Fruit fly (Drosophila melanogaster) Kc167 (cell line): Measurements from ENCODE around the gene Lk.

Experiments used
- Myc ChIP-seq: fragments of >200 bp; optimal IDR thresholded peaks from 2 replicates; lab custom pipeline; 2017; ENCODE audit warnings: missing external identifiers
- Sin3A ChIP-seq: fragments of >200 bp; optimal IDR thresholded peaks from 2 replicates; lab custom pipeline; 2018; ENCODE audit warnings: missing external identifiers
- h ChIP-seq: fragments of >200 bp; optimal IDR thresholded peaks from 3 replicates; lab custom pipeline; 2018; ENCODE audit warnings: missing external identifiers
- insv ChIP-seq: fragments of >200 bp; optimal IDR thresholded peaks from 3 replicates; lab custom pipeline; 2018; ENCODE audit warnings: missing external identifiers
- psq ChIP-seq: fragments of >200 bp; optimal IDR thresholded peaks from 2 replicates; lab custom pipeline; 2017; ENCODE audit warnings: missing external identifiers
- ttk ChIP-seq: sonication (Bioruptor generic); optimal IDR thresholded peaks from 2 replicates; lab custom pipeline; 2017; ENCODE audit warnings: missing external identifiers

The Lk gene

DNA sequence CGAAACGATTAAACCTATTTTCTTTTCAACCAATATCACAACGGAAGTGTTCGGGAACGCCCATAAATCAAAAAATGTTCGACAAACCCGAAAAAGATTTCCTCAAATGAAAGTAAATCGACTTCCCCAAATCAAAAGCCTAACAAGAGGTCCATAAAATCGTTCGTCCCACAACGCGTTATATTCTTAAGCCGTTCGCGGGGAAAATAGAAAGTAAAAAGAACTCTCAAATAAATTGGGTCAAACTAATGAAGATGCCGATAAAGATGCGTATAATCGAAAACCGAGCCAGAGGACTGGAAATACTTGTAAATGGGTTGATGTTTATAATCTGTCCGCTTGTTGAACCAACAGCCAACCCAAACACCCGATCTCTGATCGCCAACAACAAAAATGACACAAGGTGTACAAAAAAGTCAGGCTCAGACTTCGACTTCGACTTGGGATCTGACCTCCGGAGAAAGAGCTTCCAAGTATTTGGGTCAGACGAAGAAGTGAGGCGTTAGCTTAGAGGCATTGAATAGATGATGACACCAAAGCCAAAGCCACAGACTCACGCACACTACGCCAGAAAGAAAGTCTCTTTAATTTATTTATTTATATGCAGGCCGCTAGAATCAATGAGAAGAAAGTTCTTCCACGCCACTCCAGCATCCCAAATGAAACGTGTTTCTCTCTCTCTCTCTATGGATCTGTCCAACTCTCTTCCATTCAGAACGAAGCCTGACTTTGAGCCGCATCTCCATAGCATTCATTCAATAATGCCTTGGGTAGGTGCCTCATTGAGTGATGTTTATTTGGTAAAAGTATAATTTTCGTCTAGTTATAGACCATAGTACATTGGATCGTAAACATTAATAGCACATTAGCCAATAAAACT is 37.8 kb downstream of the Lk start:
- TF ChIP-seq Sin3A (lab: Kevin White, UChicago), result no peak

DNA sequence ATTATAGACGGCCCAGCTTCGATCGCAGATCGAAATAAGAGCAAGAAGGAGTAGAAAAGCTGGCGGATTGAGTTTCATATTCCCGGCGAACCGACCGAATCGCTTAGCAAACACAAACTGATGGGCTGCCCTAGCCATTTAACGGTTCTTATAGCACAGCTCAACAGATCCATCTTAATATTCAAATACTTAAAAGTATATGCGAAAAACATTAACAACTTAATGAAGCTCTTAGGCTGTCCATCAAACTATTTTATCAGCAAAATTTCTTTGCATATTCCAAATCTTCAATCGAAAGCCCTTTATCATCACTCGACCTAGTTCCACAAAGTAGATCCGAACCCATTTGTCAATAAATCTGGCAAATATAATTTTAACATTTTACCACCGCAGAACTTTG is 39.0 kb downstream of the Lk start, which contains the start of gene CG4613:
Gene CG4613 (minus strand): TSS at position 101 of the 400 bp plus-strand sequence.
- no peak for TF ChIP-seq ttk (lab: Kevin White, UChicago)
- no peak for TF ChIP-seq Sin3A (lab: Kevin White, UChicago)
- TF ChIP-seq psq (lab: Kevin White, UChicago), result no peak
- TF ChIP-seq h, result no peak
- TF ChIP-seq insv, result no peak
- no peak for TF ChIP-seq Myc

DNA sequence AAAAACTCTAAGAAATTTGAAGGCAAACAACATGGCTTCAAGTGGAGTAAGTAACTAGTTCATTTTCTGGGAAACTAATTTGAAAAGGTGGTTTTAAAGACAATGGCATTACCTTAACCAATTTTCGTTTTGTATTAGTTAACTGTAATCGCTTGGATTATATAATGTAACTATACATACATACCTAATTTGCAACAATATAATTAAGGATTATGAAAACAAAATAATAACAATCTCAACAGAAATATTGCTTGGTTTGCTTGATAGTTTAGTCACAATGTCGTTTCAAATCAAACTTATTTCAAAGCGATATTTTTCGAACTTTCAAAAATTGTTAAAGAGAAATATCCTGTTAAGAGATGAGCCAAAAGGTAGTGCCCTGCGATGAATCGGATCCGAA is 43.0 kb downstream of the Lk start, which contains the start of gene CG9592:
Gene CG9592 (plus strand): TSS at position 301 of the 400 bp plus-strand sequence.
- no peak for TF ChIP-seq h

DNA sequence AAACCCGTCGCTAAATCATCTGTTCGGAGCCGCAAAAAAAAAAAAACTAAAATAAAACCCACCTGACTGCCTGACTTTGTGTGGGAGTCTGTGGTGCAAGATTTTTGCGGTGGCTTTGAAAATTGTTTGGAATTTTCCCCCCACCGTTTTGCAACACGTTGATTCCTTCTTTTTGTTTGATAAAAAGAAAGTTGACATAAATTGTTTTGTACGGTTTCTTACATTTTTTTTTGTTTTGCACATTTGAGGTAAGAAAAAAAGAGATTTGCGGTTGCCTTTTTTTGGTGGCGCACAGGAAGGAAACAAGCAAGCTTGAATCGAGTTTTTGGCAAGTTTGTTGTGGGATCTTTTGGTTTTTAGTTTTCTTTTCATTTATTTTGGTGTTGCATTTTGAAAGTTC is 44.9 kb downstream of the Lk start:
- TF ChIP-seq psq (lab: Kevin White, UChicago) (no peak), h (no peak), ttk (lab: Kevin White, UChicago) (no peak), Sin3A (lab: Kevin White, UChicago) (no peak), insv (no peak), Myc (no peak)

DNA sequence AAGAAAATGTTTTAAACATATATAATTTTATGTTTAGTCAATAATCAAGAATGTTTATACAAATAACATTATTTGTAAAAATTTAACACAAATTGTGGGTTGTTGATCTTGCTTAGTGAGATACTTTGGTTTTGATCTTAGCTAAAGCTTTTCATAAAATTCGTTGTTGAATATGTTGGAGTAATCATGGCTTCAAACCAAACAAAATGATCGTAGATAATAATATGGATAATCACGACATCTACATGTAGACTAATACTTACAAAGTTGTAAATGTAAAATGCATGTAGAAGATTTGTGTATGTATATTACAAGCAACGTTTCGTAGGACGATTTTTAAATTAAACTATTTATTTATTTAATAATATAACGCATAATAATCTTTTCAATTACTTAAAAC is 47.3 kb downstream of the Lk start:
- TF ChIP-seq psq (lab: Kevin White, UChicago) (no peak), insv (no peak), ttk (lab: Kevin White, UChicago) (no peak), h (no peak), Sin3A (lab: Kevin White, UChicago) (no peak), Myc (no peak)
